Worm (Caenorhabditis elegans) whole organism, L1 larva: ENCODE results near the gene C02G6.2.

Source experiments
- C04F5.9 ChIP-seq: sonication (generic microtip); optimal IDR thresholded peaks from 2 replicates; lab custom pipeline; 2016; ENCODE audit warnings: missing genetic modification characterization, missing compliant biosample characterization
- C34B4.2 ChIP-seq: sonication (generic microtip); optimal IDR thresholded peaks from 2 replicates; lab custom pipeline; 2017; ENCODE audit warnings: mild to moderate bottlenecking, missing genetic modification characterization, missing compliant biosample characterization
- Y116A8C.19 ChIP-seq: sonication (generic microtip); optimal IDR thresholded peaks from 2 replicates; lab custom pipeline; 2016; ENCODE audit warnings: missing compliant biosample characterization, missing genetic modification characterization, borderline replicate concordance
- aha-1 ChIP-seq: fragments of 150-350 bp; optimal IDR thresholded peaks from 2 replicates; lab custom pipeline; 2014; ENCODE audit warnings: missing biosample characterization, missing genetic modification characterization
- alr-1 ChIP-seq: fragments of 200-800 bp; sonication (Bioruptor generic); optimal IDR thresholded peaks from 2 replicates; lab custom pipeline; 2018; ENCODE audit warnings: borderline replicate concordance, mild to moderate bottlenecking, missing genetic modification characterization, missing compliant biosample characterization
- blmp-1 ChIP-seq: fragments of 150-350 bp; optimal IDR thresholded peaks from 2 replicates; lab custom pipeline; 2014; ENCODE audit warnings: missing biosample characterization, missing genetic modification characterization
- ceh-63 ChIP-seq: fragments of 200-800 bp; sonication (Bioruptor generic); optimal IDR thresholded peaks from 2 replicates; lab custom pipeline; 2018; ENCODE audit warnings: mild to moderate bottlenecking, missing genetic modification characterization, missing compliant biosample characterization
- ceh-8 ChIP-seq: fragments of 200-800 bp; sonication (Bioruptor generic); optimal IDR thresholded peaks from 2 replicates; lab custom pipeline; 2018; ENCODE audit warnings: mild to moderate bottlenecking, missing genetic modification characterization, moderate library complexity, missing compliant biosample characterization
- ceh-82 ChIP-seq, 3 experiments: fragments of 150-350 bp in 1 of 3; sonication (generic microtip) in 2 of 3; optimal IDR thresholded peaks; 2 replicates each; lab custom pipeline; 2014 to 2017; ENCODE audit warnings: missing biosample characterization in 3 of 3, missing genetic modification characterization in 3 of 3
- ces-1 ChIP-seq: fragments of 150-350 bp; optimal IDR thresholded peaks from 2 replicates; lab custom pipeline; 2014; ENCODE audit warnings: missing biosample characterization, missing genetic modification reagents, missing genetic modification characterization
- dpl-1 ChIP-seq, 3 experiments: fragments of 150-350 bp in 2 of 3; sonication (generic microtip) in 1 of 3; optimal IDR thresholded peaks; 2 replicates each; lab custom pipeline; 2014 to 2017; ENCODE audit warnings: missing biosample characterization in 3 of 3, missing genetic modification characterization in 3 of 3, missing genetic modification reagents in 3 of 3
- efl-1 ChIP-seq, 4 experiments: fragments of 150-350 bp; optimal IDR thresholded peaks in 3 of 4; peaks in 1 of 4; 1 replicate in 1 of 4; 2 replicates in 3 of 4; lab custom pipeline; 2014; ENCODE audit warnings: missing biosample characterization in 2 of 4, missing genetic modification characterization in 2 of 4, missing genetic modification reagents in 2 of 4
- egl-13 ChIP-seq: sonication (generic microtip); optimal IDR thresholded peaks from 2 replicates; lab custom pipeline; 2016; ENCODE audit warnings: missing genotype, missing genetic modification reagents, missing genetic modification characterization, missing compliant biosample characterization
- elt-2 ChIP-seq: sonication (generic microtip); optimal IDR thresholded peaks from 2 replicates; lab custom pipeline; 2016; ENCODE audit warnings: missing genetic modification characterization, mild to moderate bottlenecking, inconsistent platforms, missing compliant biosample characterization, missing genetic modification reagents
- elt-3 ChIP-seq, 6 experiments: fragments of 150-350 bp in 1 of 6; sonication (generic microtip); optimal IDR thresholded peaks; 2 replicates each; lab custom pipeline; 2017 to 2018; ENCODE audit warnings: missing biosample characterization in 6 of 6, missing genetic modification characterization in 6 of 6, inconsistent platforms in 1 of 6
- fkh-10 ChIP-seq: sonication (generic microtip); optimal IDR thresholded peaks from 2 replicates; lab custom pipeline; 2017; ENCODE audit warnings: missing biosample characterization, missing genetic modification reagents, missing genetic modification characterization
- hlh-17 ChIP-seq: fragments of 200-800 bp; sonication (Bioruptor generic); optimal IDR thresholded peaks from 2 replicates; lab custom pipeline; 2018; ENCODE audit warnings: missing genetic modification characterization, mild to moderate bottlenecking, missing compliant biosample characterization, moderate library complexity, borderline replicate concordance
- irx-1 ChIP-seq: sonication (generic microtip); optimal IDR thresholded peaks from 2 replicates; lab custom pipeline; 2016; ENCODE audit warnings: missing genetic modification characterization, missing compliant biosample characterization
- lin-13 ChIP-seq: fragments of 150-350 bp; optimal IDR thresholded peaks from 2 replicates; lab custom pipeline; 2014; ENCODE audit warnings: missing biosample characterization, missing genetic modification reagents, missing genetic modification characterization
- lin-14 ChIP-seq: fragments of 200-800 bp; sonication (Bioruptor generic); optimal IDR thresholded peaks from 2 replicates; lab custom pipeline; 2018; ENCODE audit warnings: mild to moderate bottlenecking, missing genetic modification characterization, moderate library complexity, missing compliant biosample characterization
- lin-35 ChIP-seq, 2 experiments: fragments of 150-350 bp; optimal IDR thresholded peaks; 2 replicates each; lab custom pipeline; 2014; ENCODE audit warnings: missing biosample characterization in 2 of 2, missing genetic modification characterization in 2 of 2, missing genetic modification reagents in 2 of 2
- lsy-2 ChIP-seq, 2 experiments: fragments of 150-350 bp; optimal IDR thresholded peaks; 2 replicates each; lab custom pipeline; 2014; ENCODE audit warnings: missing biosample characterization in 2 of 2, missing genetic modification characterization in 2 of 2
- mdl-1 ChIP-seq, 2 experiments: fragments of 150-350 bp; optimal IDR thresholded peaks; 2 replicates each; lab custom pipeline; 2014 to 2017; ENCODE audit warnings: missing biosample characterization in 2 of 2, missing genetic modification characterization in 2 of 2, inconsistent platforms in 1 of 2
- mef-2 ChIP-seq: fragments of 150-350 bp; optimal IDR thresholded peaks from 2 replicates; lab custom pipeline; 2014; ENCODE audit warnings: missing biosample characterization, missing genetic modification characterization
- nhr-20 ChIP-seq: sonication (generic microtip); optimal IDR thresholded peaks from 2 replicates; lab custom pipeline; 2016; ENCODE audit warnings: mild to moderate bottlenecking, missing genetic modification characterization, missing compliant biosample characterization
- nhr-71 ChIP-seq: sonication (generic microtip); optimal IDR thresholded peaks from 2 replicates; lab custom pipeline; 2016; ENCODE audit warnings: mild to moderate bottlenecking, missing genetic modification characterization, moderate library complexity, missing compliant biosample characterization
- nhr-84 ChIP-seq: sonication (generic microtip); optimal IDR thresholded peaks from 2 replicates; lab custom pipeline; 2017; ENCODE audit warnings: missing biosample characterization, missing genetic modification characterization
- nhr-85 ChIP-seq: sonication (generic microtip); peaks from one replicate; lab custom pipeline; 2016; ENCODE audit warnings: missing genetic modification characterization, inconsistent platforms, missing compliant biosample characterization
- nhr-90 ChIP-seq: sonication (generic microtip); optimal IDR thresholded peaks from 2 replicates; lab custom pipeline; 2016; ENCODE audit warnings: mild to moderate bottlenecking, missing genetic modification characterization, missing compliant biosample characterization; ENCODE audit not compliant: poor library complexity
- pqm-1 ChIP-seq: sonication (generic microtip); optimal IDR thresholded peaks from 3 replicates; lab custom pipeline; 2017; ENCODE audit warnings: missing biosample characterization, missing genetic modification characterization
- rnt-1 ChIP-seq: sonication (generic microtip); optimal IDR thresholded peaks from 2 replicates; lab custom pipeline; 2016; ENCODE audit warnings: mild to moderate bottlenecking, missing genetic modification characterization, moderate library complexity, missing compliant biosample characterization
- snu-23 ChIP-seq: sonication (generic microtip); optimal IDR thresholded peaks from 2 replicates; lab custom pipeline; 2016; ENCODE audit warnings: missing genetic modification characterization, missing compliant biosample characterization
- zip-4 ChIP-seq: fragments of 200-800 bp; sonication (Bioruptor generic); optimal IDR thresholded peaks from 2 replicates; lab custom pipeline; 2018; ENCODE audit warnings: mild to moderate bottlenecking, missing genetic modification characterization, moderate library complexity, missing compliant biosample characterization
- ztf-11 ChIP-seq, 2 experiments: sonication (generic microtip); optimal IDR thresholded peaks; 2 replicates each; lab custom pipeline; 2016 to 2017; ENCODE audit warnings: missing genetic modification characterization in 2 of 2, missing biosample characterization in 1 of 2, missing compliant biosample characterization in 1 of 2
- ztf-4 ChIP-seq: fragments of 150-350 bp; optimal IDR thresholded peaks from 2 replicates; lab custom pipeline; 2014; ENCODE audit warnings: missing biosample characterization, missing genetic modification characterization

The C02G6.2 gene

DNA sequence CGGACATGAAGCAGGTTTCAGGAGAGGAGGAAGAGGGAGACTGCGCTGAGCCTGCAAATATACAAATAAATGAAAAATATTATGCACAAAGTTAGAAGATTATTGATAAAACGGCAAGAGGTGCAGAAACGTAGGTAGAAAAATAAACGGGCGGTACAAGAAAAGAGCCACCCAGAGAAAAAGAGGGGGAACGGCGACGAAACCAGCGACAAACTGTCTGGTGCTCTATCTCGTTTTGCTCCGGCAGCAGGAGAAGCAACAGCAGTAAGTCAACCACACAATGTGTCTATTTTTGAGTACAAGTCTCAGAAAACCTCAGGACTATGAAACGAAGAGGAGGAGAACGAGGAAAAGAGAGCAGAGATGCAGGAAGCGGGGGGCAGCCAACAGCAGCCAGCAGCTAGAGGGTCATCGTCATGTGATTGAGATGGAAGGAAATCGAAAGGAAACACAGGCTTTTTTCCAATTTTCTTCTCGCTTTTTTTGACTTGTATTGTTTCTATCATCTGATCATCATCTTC lies 26.1 kb upstream of the C02G6.2 start, which contains the start of gene F26F12.3 (continued):
- TF ChIP-seq nhr-84 (tag; lab: Kevin White, UChicago) = no peak
- TF ChIP-seq hlh-17 (GFP tag; lab: Kevin White, UChicago) = no peak
- no peak for TF ChIP-seq ceh-8 (GFP tag; lab: Kevin White, UChicago)
- TF ChIP-seq ceh-82 (tag; optimal IDR thresholded peaks at IDR 0.05; lab: Kevin White, UChicago) = peak; percentile 0 to 30 (median 27)
- peak; percentile 20 for TF ChIP-seq nhr-90 (tag; lab: Kevin White, UChicago)
- peak; percentile 49 for TF ChIP-seq mef-2 (tag; lab: Kevin White, UChicago)
- TF ChIP-seq lin-13 (GFP tag; lab: Kevin White, UChicago) = peak; percentile 59
- peak; percentile 58 to 71 for TF ChIP-seq lsy-2 (tag; optimal IDR thresholded peaks at IDR 0.05; lab: Kevin White, UChicago)
- no peak for TF ChIP-seq ceh-63 (GFP tag; lab: Kevin White, UChicago)
- TF ChIP-seq egl-13 = peak; percentile 69
- peak; percentile 53 to 59 for TF ChIP-seq lin-35 (GFP tag; optimal IDR thresholded peaks at IDR 0.05; lab: Kevin White, UChicago)
- peak; percentile 3 for TF ChIP-seq zip-4
- no peak for TF ChIP-seq ztf-11 (tag; optimal IDR thresholded peaks at IDR 0.05; lab: Kevin White, UChicago)

DNA sequence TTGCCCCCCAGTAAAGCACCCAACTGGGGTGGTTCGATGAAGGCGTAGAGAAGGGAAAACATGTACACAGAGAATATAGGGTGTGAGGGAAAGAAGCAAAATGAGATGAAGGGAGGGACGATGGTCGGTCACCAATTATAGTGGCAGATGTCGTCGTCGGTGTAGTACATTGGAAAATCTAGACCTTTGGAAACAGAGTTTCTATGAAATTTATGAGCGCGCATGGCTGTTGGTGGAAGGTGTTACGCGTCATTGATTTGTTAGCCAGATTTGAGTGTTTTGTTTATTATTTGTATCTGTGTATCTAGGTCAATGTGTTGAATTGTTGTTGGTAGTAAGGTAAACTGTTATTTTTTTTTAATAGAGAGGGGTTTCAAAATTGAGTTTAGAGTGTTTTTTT lies 25.1 kb upstream of the C02G6.2 start:
- peak; percentile 20 for TF ChIP-seq snu-23
- TF ChIP-seq blmp-1 (tag; lab: Kevin White, UChicago) = peak; percentile 28
- no peak for TF ChIP-seq pqm-1
- TF ChIP-seq lin-35 (GFP tag; optimal IDR thresholded peaks at IDR 0.05; lab: Kevin White, UChicago) = peak in 1 of 2 experiments; percentile 3
- no peak for TF ChIP-seq efl-1 (optimal IDR thresholded peaks at IDR 0.05; lab: Kevin White, UChicago)
- peak in 1 of 2 experiments; percentile 84 for TF ChIP-seq efl-1 (GFP tag; optimal IDR thresholded peaks at IDR 0.05 in 1 of 2; lab: Kevin White, UChicago)
- TF ChIP-seq aha-1 (tag; lab: Kevin White, UChicago) = no peak
- TF ChIP-seq alr-1 (tag; lab: Kevin White, UChicago) = no peak
- peak; percentile 39 for TF ChIP-seq lin-14 (GFP tag; lab: Kevin White, UChicago)
- no peak for TF ChIP-seq C34B4.2 (tag; lab: Kevin White, UChicago)
- peak; percentile 61 for TF ChIP-seq nhr-85
- TF ChIP-seq C04F5.9 (tag; lab: Kevin White, UChicago) = no peak
- TF ChIP-seq, all 84 proteins: peak for 6

DNA sequence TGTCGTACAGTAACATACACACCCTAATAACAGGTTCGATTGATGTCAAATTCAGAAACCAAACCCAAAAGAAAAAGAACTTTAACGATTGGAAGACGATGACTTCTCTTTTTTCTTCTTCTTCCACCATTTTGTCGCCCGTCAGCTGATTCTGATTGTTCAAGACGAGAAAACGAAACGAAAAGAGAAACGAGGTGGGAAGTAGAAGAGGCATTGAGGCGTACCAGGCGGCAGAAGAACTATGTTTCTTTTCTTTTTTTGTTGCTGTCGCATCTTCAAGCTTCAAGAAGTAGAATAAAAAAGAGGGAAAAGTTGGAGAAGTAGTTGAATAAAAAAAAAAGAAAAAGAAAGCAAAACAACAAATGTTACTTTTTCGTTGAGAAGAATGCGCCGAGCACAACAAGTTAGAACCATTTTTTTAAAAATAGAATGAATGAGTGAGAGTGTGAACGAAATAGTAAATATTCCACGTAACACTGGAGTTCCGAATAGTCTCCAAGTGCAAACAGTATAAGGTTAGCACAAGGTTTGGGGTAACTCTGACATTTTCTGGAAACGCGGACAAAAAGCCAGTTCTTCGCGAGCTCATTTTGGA lies 23.7 kb upstream of the C02G6.2 start:
- TF ChIP-seq efl-1 (optimal IDR thresholded peaks at IDR 0.05; lab: Kevin White, UChicago) (no peak), efl-1 (GFP tag; optimal IDR thresholded peaks at IDR 0.05 in 1 of 2; lab: Kevin White, UChicago) (peak in 1 of 2 experiments; percentile 94), blmp-1 (tag; lab: Kevin White, UChicago) (peak; percentile 65), lin-14 (GFP tag; lab: Kevin White, UChicago) (peak; percentile 65), ztf-4 (no peak), elt-2 (tag; lab: Kevin White, UChicago) (no peak), fkh-10 (GFP tag; lab: Kevin White, UChicago) (peak; percentile 22), dpl-1 (GFP tag; optimal IDR thresholded peaks at IDR 0.05; lab: Kevin White, UChicago) (no peak), mef-2 (tag; lab: Kevin White, UChicago) (no peak), rnt-1 (tag; lab: Kevin White, UChicago) (no peak), nhr-71 (tag; lab: Kevin White, UChicago) (peak; percentile 13), mdl-1 (tag; optimal IDR thresholded peaks at IDR 0.05; lab: Kevin White, UChicago) (peak in 1 of 2 experiments; percentile 41), irx-1 (tag; lab: Kevin White, UChicago) (no peak), elt-3 (tag; optimal IDR thresholded peaks at IDR 0.05; lab: Kevin White, UChicago) (peak in 1 of 6 experiments; percentile 10), lin-35 (GFP tag; optimal IDR thresholded peaks at IDR 0.05; lab: Kevin White, UChicago) (peak in 1 of 2 experiments; percentile 25), Y116A8C.19 (tag; lab: Kevin White, UChicago) (no peak), ces-1 (GFP tag; lab: Kevin White, UChicago) (no peak), snu-23 (peak; percentile 16), nhr-85 (peak; percentile 29), nhr-20 (tag; lab: Kevin White, UChicago) (no peak)
